Fruit fly (Drosophila melanogaster) whole organism, adult: Measurements from ENCODE around the gene Atg12.

Experiments used
- CG11617 ChIP-seq: fragments of 200-800 bp; sonication (Bioruptor generic); optimal IDR thresholded peaks from 2 replicates; lab custom pipeline; 2017; ENCODE audit warnings: mild to moderate bottlenecking, missing biosample characterization, missing genetic modification reagents, missing genetic modification characterization
- CG12768 ChIP-seq: fragments of 200-800 bp; sonication (Bioruptor generic); optimal IDR thresholded peaks from 2 replicates; lab custom pipeline; 2017; ENCODE audit warnings: missing biosample characterization, missing genetic modification characterization, mild to moderate bottlenecking, moderate library complexity, missing genetic modification reagents
- CG14711 ChIP-seq: fragments of 200-800 bp; sonication (Bioruptor generic); optimal IDR thresholded peaks from 2 replicates; lab custom pipeline; 2018; ENCODE audit warnings: missing biosample characterization, mild to moderate bottlenecking, missing genetic modification characterization, moderate library complexity
- CG1620 ChIP-seq: fragments of 200-800 bp; sonication (Bioruptor generic); optimal IDR thresholded peaks from 2 replicates; lab custom pipeline; 2016; ENCODE audit warnings: missing biosample characterization, missing genetic modification characterization
- CG33017 ChIP-seq: fragments of 200-800 bp; sonication (Bioruptor generic); optimal IDR thresholded peaks from 2 replicates; lab custom pipeline; 2018; ENCODE audit warnings: missing biosample characterization, mild to moderate bottlenecking, missing genetic modification characterization, moderate library complexity
- CG5204 ChIP-seq: fragments of 200-800 bp; sonication (Bioruptor generic); optimal IDR thresholded peaks from 2 replicates; lab custom pipeline; 2016; ENCODE audit warnings: missing biosample characterization, missing genetic modification characterization
- CG7045 ChIP-seq: fragments of 200-800 bp; sonication (Bioruptor generic); optimal IDR thresholded peaks from 2 replicates; lab custom pipeline; 2017; ENCODE audit warnings: missing biosample characterization, mild to moderate bottlenecking, missing genetic modification characterization
- CG7101 ChIP-seq: fragments of 200-800 bp; sonication (Bioruptor generic); optimal IDR thresholded peaks from 2 replicates; lab custom pipeline; 2018; ENCODE audit warnings: missing biosample characterization, mild to moderate bottlenecking, missing genetic modification characterization, moderate library complexity
- Clk ChIP-seq: fragments of 200-800 bp; sonication (Bioruptor generic); optimal IDR thresholded peaks from 2 replicates; lab custom pipeline; 2017; ENCODE audit warnings: missing biosample characterization, missing genetic modification characterization
- Crg-1 ChIP-seq: fragments of 200-800 bp; sonication (Bioruptor generic); optimal IDR thresholded peaks from 2 replicates; lab custom pipeline; 2016; ENCODE audit warnings: missing biosample characterization, missing genetic modification characterization
- Hr96 ChIP-seq: fragments of 200-800 bp; sonication (Bioruptor generic); optimal IDR thresholded peaks from 2 replicates; lab custom pipeline; 2016; ENCODE audit warnings: missing biosample characterization, missing genetic modification characterization
- Mnt ChIP-seq: fragments of 200-800 bp; sonication (Bioruptor generic); optimal IDR thresholded peaks from 2 replicates; lab custom pipeline; 2016; ENCODE audit warnings: missing biosample characterization, mild to moderate bottlenecking, missing genetic modification characterization
- bab1 ChIP-seq: fragments of 200-800 bp; sonication (Bioruptor generic); optimal IDR thresholded peaks from 3 replicates; lab custom pipeline; 2019; ENCODE audit warnings: missing biosample characterization, mild to moderate bottlenecking, missing genetic modification characterization, moderate library complexity
- cic ChIP-seq: fragments of 200-800 bp; sonication (Bioruptor generic); optimal IDR thresholded peaks from 2 replicates; lab custom pipeline; 2017; ENCODE audit warnings: missing biosample characterization, mild to moderate bottlenecking, missing genetic modification characterization, moderate library complexity
- cnc ChIP-seq, 2 experiments: fragments of >200 bp; optimal IDR thresholded peaks; 2 replicates each; lab custom pipeline; 2017
- kay ChIP-seq: fragments of 200-800 bp; sonication (Bioruptor generic); peaks from one replicate; lab custom pipeline; 2016; ENCODE audit warnings: missing biosample characterization, missing genetic modification characterization, borderline replicate concordance
- ovo ChIP-seq: fragments of 200-800 bp; sonication (Bioruptor generic); optimal IDR thresholded peaks from 2 replicates; lab custom pipeline; 2016; ENCODE audit warnings: missing biosample characterization, missing genetic modification characterization
- pad ChIP-seq: fragments of 200-800 bp; sonication (Bioruptor generic); optimal IDR thresholded peaks from 3 replicates; lab custom pipeline; 2017; ENCODE audit warnings: missing biosample characterization, missing genetic modification characterization, mild to moderate bottlenecking, moderate library complexity, missing genetic modification reagents
- tj ChIP-seq: fragments of 200-800 bp; sonication (Bioruptor generic); optimal IDR thresholded peaks from 3 replicates; lab custom pipeline; 2017; ENCODE audit warnings: missing biosample characterization, mild to moderate bottlenecking, missing genetic modification characterization, moderate library complexity
- toe ChIP-seq: fragments of 200-800 bp; sonication (Bioruptor generic); optimal IDR thresholded peaks from 2 replicates; lab custom pipeline; 2016; ENCODE audit warnings: missing biosample characterization, missing genetic modification characterization

Gene Atg12

dm6 chr3L:12109045-12109632, 27.6 kb upstream of the Atg12 start:
- TF ChIP-seq CG1620 (GFP tag; lab: Kevin White, UChicago): no peak
- TF ChIP-seq kay (GFP tag; lab: Kevin White, UChicago): no peak
- no peak for TF ChIP-seq CG12768 (GFP tag; lab: Kevin White, UChicago)
- no peak for TF ChIP-seq pad (GFP tag; lab: Kevin White, UChicago)
- no peak for TF ChIP-seq Hr96 (GFP tag; lab: Kevin White, UChicago)
- no peak for TF ChIP-seq CG7101 (tag; lab: Kevin White, UChicago)
- no peak for TF ChIP-seq CG14711 (tag; lab: Kevin White, UChicago)
- TF ChIP-seq CG33017 (tag; lab: Kevin White, UChicago): no peak
- no peak for TF ChIP-seq cic (GFP tag; lab: Kevin White, UChicago)
- TF ChIP-seq CG11617: no peak
- no peak for TF ChIP-seq Clk (GFP tag; lab: Kevin White, UChicago)
- no peak for TF ChIP-seq CG5204
- TF ChIP-seq cnc (optimal IDR thresholded peaks at IDR 0.05; lab: Kevin White, UChicago): no peak

dm6 chr3L:12111081-12111958, 25.4 kb upstream of the Atg12 start:
- peak; percentile 61 for TF ChIP-seq CG14711 (tag; lab: Kevin White, UChicago)
- TF ChIP-seq CG7101 (tag; lab: Kevin White, UChicago): peak; percentile 40
- TF ChIP-seq CG11617: peak; percentile 24
- no peak for TF ChIP-seq CG7045 (GFP tag; lab: Kevin White, UChicago)
- TF ChIP-seq bab1: peak; percentile 58
- peak; percentile 99 for TF ChIP-seq tj
- TF ChIP-seq CG1620 (GFP tag; lab: Kevin White, UChicago): no peak
- peak; percentile 42 for TF ChIP-seq pad (GFP tag; lab: Kevin White, UChicago)
- TF ChIP-seq Crg-1 (GFP tag; lab: Kevin White, UChicago): no peak

dm6 chr3L:12112967-12113366, 23.8 kb upstream of the Atg12 start:
- TF ChIP-seq CG11617: no peak

- TF ChIP-seq Hr96 (GFP tag; lab: Kevin White, UChicago): no peak
- TF ChIP-seq bab1: no peak
- no peak for TF ChIP-seq tj
- TF ChIP-seq cic (GFP tag; lab: Kevin White, UChicago): no peak
- no peak for TF ChIP-seq CG1620 (GFP tag; lab: Kevin White, UChicago)
- no peak for TF ChIP-seq pad (GFP tag; lab: Kevin White, UChicago)
- no peak for TF ChIP-seq CG12768 (GFP tag; lab: Kevin White, UChicago)
- no peak for TF ChIP-seq toe (GFP tag; lab: Kevin White, UChicago)
- TF ChIP-seq Crg-1 (GFP tag; lab: Kevin White, UChicago): no peak
- TF ChIP-seq CG33017 (tag; lab: Kevin White, UChicago): no peak
- TF ChIP-seq Mnt: no peak
- no peak for TF ChIP-seq CG5204
- TF ChIP-seq kay (GFP tag; lab: Kevin White, UChicago): no peak
- no peak for TF ChIP-seq CG7101 (tag; lab: Kevin White, UChicago)
- no peak for TF ChIP-seq CG7045 (GFP tag; lab: Kevin White, UChicago)
- no peak for TF ChIP-seq ovo
- no peak for TF ChIP-seq Clk (GFP tag; lab: Kevin White, UChicago)
- no peak for TF ChIP-seq CG14711 (tag; lab: Kevin White, UChicago)
- no peak for TF ChIP-seq cnc (optimal IDR thresholded peaks at IDR 0.05; lab: Kevin White, UChicago)
These were observed 23.2 kb upstream of the Atg12 start for dm6 chr3L:12113589-12113988.

- no peak for TF ChIP-seq CG12768 (GFP tag; lab: Kevin White, UChicago)
- TF ChIP-seq CG5204: no peak
- TF ChIP-seq CG14711 (tag; lab: Kevin White, UChicago): no peak
- no peak for TF ChIP-seq Mnt
- no peak for TF ChIP-seq CG33017 (tag; lab: Kevin White, UChicago)
- TF ChIP-seq Crg-1 (GFP tag; lab: Kevin White, UChicago): no peak
- TF ChIP-seq CG1620 (GFP tag; lab: Kevin White, UChicago): no peak
- no peak for TF ChIP-seq toe (GFP tag; lab: Kevin White, UChicago)
- no peak for TF ChIP-seq CG7101 (tag; lab: Kevin White, UChicago)
- no peak for TF ChIP-seq Hr96 (GFP tag; lab: Kevin White, UChicago)
- TF ChIP-seq pad (GFP tag; lab: Kevin White, UChicago): no peak
- no peak for TF ChIP-seq ovo
- TF ChIP-seq cic (GFP tag; lab: Kevin White, UChicago): no peak
These were observed 22.6 kb upstream of the Atg12 start for dm6 chr3L:12114188-12114587.

- no peak for TF ChIP-seq kay (GFP tag; lab: Kevin White, UChicago)
- TF ChIP-seq Crg-1 (GFP tag; lab: Kevin White, UChicago): no peak
- TF ChIP-seq tj: no peak
These were observed 21.7 kb upstream of the Atg12 start for dm6 chr3L:12115103-12115502.
